Fruit fly (Drosophila melanogaster): ENCODE data around the gene Hsc70-2.

Hsc70-2 gene

DNA sequence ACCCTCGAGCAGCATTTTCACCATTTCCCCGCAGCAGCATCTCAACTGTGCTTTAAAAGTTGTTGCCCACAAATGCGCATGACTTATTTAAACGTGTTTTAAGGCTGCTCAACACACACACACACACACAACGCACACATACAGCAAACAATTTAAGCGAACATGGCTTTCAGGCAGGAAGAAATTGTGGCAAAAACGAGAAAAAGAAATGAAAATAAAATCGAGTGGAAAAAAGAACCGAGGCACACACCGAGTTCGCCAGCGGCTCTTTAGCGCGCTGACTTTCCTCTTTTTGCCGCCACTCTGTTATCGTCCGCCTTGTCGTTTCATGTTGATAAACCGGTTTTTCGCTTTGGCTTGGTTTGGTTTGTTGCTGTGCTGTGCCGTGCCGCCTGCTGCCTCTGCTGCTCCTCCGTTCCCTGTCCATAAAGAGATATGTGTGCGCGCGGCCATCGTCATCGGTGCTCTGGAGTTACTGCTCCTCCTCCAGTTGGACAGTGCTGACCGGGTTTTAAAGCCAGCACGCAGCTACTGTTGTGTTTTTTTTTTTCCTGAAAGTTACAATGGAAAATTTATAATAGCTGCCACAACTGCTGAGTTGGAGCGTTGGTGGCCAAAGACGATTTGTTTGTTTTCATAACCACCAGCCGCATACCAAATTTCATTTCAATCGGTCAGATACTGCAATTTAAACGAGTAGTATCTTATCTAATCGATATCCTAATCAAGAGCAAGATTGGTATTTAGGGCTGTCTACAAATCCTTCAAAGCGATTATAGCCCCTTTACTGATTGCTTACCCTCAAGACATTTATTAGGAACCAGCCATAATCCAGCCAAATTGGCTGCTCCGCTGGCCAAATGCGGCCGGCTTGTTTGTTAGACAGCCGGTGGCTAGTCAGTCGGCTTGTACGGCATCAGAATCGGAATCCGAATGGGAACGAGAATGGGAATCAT, 28.5 kb upstream of the Hsc70-2 start (continued):
- peak; percentile 5 for TF ChIP-seq grau (tag; optimal IDR thresholded peaks at IDR 0.05)
- TF ChIP-seq az2 (GFP tag; optimal IDR thresholded peaks at IDR 0.05), result no peak
- no peak for TF ChIP-seq CG43689 (GFP tag; IDR thresholded peaks at IDR 0.05)
- TF ChIP-seq CG2678 (tag; optimal IDR thresholded peaks at IDR 0.05), result peak; percentile 20
- no peak for TF ChIP-seq Taf1 (GFP tag; IDR thresholded peaks at IDR 0.05)
- TF ChIP-seq CG33557 (GFP tag; optimal IDR thresholded peaks at IDR 0.05), result no peak
- TF ChIP-seq D19B (GFP tag; optimal IDR thresholded peaks at IDR 0.05), result no peak
- no peak for TF ChIP-seq E2f1 (GFP tag; IDR thresholded peaks at IDR 0.05)
- TF ChIP-seq tup (GFP tag; optimal IDR thresholded peaks at IDR 0.05), result no peak
- TF ChIP-seq aop (GFP tag; IDR thresholded peaks at IDR 0.05), result no peak
- no peak for TF ChIP-seq Optix (GFP tag; IDR thresholded peaks at IDR 0.05)
- TF ChIP-seq Sox100B (GFP tag; optimal IDR thresholded peaks at IDR 0.05), result no peak
- TF ChIP-seq Hey (tag; optimal IDR thresholded peaks at IDR 0.05), result no peak
- no peak for TF ChIP-seq z (GFP tag; IDR thresholded peaks at IDR 0.05)
- TF ChIP-seq Bteb2 (GFP tag; optimal IDR thresholded peaks at IDR 0.05), result no peak
- no peak for TF ChIP-seq tap (tag; optimal IDR thresholded peaks at IDR 0.05)
- TF ChIP-seq cas (GFP tag; IDR thresholded peaks at IDR 0.05), result no peak
- no peak for TF ChIP-seq her (GFP tag; optimal IDR thresholded peaks at IDR 0.05)
- TF ChIP-seq nmo (GFP tag; optimal IDR thresholded peaks at IDR 0.05), result peak; percentile 12
- no peak for TF ChIP-seq zen2 (GFP tag; IDR thresholded peaks at IDR 0.05; ENCODE audit: partially characterized antibody)
- TF ChIP-seq CG12942 (GFP tag; optimal IDR thresholded peaks at IDR 0.05), result no peak
- peak; percentile 28 for TF ChIP-seq CG30403 (GFP tag; optimal IDR thresholded peaks at IDR 0.05)
- no peak for TF ChIP-seq CG9215 (GFP tag; IDR thresholded peaks at IDR 0.05)
- peak; percentile 3 for TF ChIP-seq CG3838 (GFP tag; optimal IDR thresholded peaks at IDR 0.05)
- no peak for TF ChIP-seq CG11695 (GFP tag; IDR thresholded peaks at IDR 0.05)
- TF ChIP-seq tio (GFP tag; optimal IDR thresholded peaks at IDR 0.05), result no peak
- TF ChIP-seq CG9797 (GFP tag; optimal IDR thresholded peaks at IDR 0.05), result no peak
- TF ChIP-seq CG5180 (GFP tag; optimal IDR thresholded peaks at IDR 0.05), result no peak
- peak; percentile 34 for TF ChIP-seq CG34376 (GFP tag; optimal IDR thresholded peaks at IDR 0.05)
- TF ChIP-seq trh (GFP tag; optimal IDR thresholded peaks at IDR 0.05), result no peak
- no peak for TF ChIP-seq Dip3 (GFP tag; optimal IDR thresholded peaks at IDR 0.05)
- TF ChIP-seq Hsf (GFP tag; optimal IDR thresholded peaks at IDR 0.05), result no peak
- no peak for TF ChIP-seq CG12071 (GFP tag; optimal IDR thresholded peaks at IDR 0.05)
- TF ChIP-seq CG42726 (GFP tag; IDR thresholded peaks at IDR 0.05; ENCODE audit: partially characterized antibody), result no peak
- TF ChIP-seq CG9609 (GFP tag; optimal IDR thresholded peaks at IDR 0.05), result peak; percentile 39
- TF ChIP-seq wdn (GFP tag; IDR thresholded peaks at IDR 0.05), result no peak
- TF ChIP-seq nerfin-2 (GFP tag; IDR thresholded peaks at IDR 0.05; ENCODE audit: partially characterized antibody), result no peak
- TF ChIP-seq gfzf (GFP tag; optimal IDR thresholded peaks at IDR 0.05), result no peak
- peak; percentile 56 for TF ChIP-seq kni (GFP tag; optimal IDR thresholded peaks at IDR 0.05)
- peak; percentile 18; the same call in 1 of the 2 replicates for TF ChIP-seq GATAe (GFP tag; conservative IDR thresholded peaks at IDR 0.05)
- TF ChIP-seq fru (optimal IDR thresholded peaks at IDR 0.05), result no peak
- TF ChIP-seq CG3995 (GFP tag; optimal IDR thresholded peaks at IDR 0.05), result no peak
- TF ChIP-seq ato (GFP tag; IDR thresholded peaks at IDR 0.05; ENCODE audit: partially characterized antibody), result no peak
- peak; percentile 20 for TF ChIP-seq mam (GFP tag; optimal IDR thresholded peaks at IDR 0.05)
- no peak for TF ChIP-seq Hand (GFP tag; optimal IDR thresholded peaks at IDR 0.05)
- no peak for TF ChIP-seq CG3726 (GFP tag; IDR thresholded peaks at IDR 0.05)
- no peak for TF ChIP-seq CG17568 (GFP tag; optimal IDR thresholded peaks at IDR 0.05)
- TF ChIP-seq tll (GFP tag; optimal IDR thresholded peaks at IDR 0.05), result no peak
- no peak for TF ChIP-seq run (tag; optimal IDR thresholded peaks at IDR 0.05)

Measured in whole organism, embryonic.